Worm (Caenorhabditis elegans): ENCODE results near the gene syx-5.

DNA sequence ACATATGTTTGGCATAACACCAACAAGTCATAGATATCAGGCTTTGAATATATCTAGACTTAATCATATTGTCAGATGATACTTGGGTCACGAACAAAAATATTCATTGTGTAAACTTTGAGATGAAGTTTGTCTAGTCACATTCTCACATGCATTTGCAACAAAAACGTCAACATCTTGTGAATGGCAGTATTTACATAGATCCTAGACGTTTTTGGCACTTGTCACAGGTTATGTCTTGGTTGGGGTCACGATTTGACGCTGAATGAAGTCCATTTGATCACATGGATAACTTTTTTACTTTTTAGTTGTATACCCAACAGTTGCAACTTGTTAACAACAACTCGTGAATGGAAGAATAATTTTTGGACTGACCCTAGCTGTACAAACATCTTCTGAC, 33.6 kb downstream of the syx-5 start:
- TF ChIP-seq flt-1 (GFP tag; IDR thresholded peaks at IDR 0.05) (no peak), ztf-29 (GFP tag; IDR thresholded peaks at IDR 0.05) (no peak)

Data from whole organism, midembryonic.